Fruit fly (Drosophila melanogaster): ENCODE results near the gene sad.

The sad gene

DNA sequence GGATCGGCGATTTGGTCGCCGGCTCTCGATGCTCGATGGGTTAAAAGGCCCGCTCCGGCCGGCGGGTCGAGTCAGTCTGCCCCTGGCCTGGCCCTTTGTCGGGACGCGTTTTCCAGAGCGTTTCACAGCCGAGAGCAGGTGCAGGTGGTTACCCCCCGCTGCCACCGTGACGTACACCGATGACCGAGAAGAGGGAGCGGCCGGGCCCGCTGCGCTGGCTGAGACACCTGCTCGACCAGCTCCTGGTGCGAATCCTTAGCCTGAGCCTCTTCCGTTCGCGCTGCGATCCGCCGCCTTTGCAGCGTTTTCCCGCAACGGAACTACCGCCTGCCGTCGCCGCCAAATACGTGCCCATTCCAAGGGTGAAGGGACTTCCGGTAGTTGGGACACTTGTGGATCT is at the start of gene sad:
TSS of gene sad (plus strand) at position 74 of the 400 bp plus-strand sequence.
- TF ChIP-seq CG17801 (GFP tag; optimal IDR thresholded peaks at IDR 0.05; ENCODE audit: partially characterized antibody), result no peak

DNA sequence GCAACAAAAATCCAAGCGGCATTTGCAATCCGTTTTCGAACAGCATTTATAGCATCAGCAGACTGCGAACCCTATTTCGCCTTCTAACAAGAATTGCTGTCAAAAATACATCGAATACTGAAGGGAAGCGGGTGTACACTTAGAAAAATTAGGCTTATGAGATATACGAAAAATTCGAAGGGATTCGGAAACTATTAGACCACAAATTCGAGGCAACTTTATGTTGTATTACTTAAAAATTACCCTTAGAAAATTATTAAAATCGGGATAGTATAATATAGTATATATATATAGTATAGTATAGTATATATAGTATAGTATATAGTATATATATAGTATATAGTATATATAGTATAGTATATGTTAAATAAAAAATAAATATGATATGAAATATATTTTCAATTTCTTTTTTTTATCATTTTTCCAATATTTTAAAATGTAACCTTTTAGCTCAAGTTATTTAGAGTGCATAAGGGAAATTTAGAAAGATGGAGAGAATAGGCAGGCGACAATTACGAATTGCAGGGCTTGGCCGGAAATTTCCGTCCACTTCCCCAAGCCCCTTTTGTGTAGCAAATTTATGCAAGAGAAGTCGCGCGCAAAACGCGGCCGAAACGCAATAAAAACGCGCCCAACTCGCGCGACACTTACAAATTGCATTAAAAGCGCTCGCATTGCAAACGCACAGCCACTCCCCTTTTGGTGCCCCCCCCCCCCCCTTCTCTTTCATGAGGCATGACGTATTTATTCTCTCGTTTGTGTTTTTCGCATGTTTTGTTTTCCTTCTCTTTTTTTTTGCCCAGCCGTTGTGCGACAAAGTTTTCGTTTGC is 46.1 kb upstream of the sad start:
- no peak for TF ChIP-seq CG17801 (GFP tag; optimal IDR thresholded peaks at IDR 0.05; ENCODE audit: partially characterized antibody)

DNA sequence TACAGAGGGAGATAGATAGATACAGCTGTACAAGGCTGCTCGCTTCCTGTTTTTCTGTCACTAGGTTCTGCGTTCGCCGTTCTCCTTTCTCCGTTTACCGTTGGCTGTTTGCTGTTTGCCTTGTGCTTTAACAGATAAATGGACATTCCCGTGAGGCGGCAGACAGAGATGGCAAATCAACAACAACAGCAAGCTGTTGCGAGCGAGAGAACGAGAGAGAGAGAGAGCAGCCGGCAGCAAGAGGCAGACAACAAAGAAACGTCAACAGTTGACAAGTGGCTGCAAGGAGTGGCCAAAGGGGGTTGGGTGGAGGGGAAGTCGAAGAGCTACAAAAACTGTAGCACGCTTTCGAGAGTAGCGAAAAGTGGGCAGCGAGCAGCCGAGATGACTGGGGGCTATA is 43.6 kb upstream of the sad start:
- no peak for TF ChIP-seq CG17801 (GFP tag; optimal IDR thresholded peaks at IDR 0.05; ENCODE audit: partially characterized antibody)

DNA sequence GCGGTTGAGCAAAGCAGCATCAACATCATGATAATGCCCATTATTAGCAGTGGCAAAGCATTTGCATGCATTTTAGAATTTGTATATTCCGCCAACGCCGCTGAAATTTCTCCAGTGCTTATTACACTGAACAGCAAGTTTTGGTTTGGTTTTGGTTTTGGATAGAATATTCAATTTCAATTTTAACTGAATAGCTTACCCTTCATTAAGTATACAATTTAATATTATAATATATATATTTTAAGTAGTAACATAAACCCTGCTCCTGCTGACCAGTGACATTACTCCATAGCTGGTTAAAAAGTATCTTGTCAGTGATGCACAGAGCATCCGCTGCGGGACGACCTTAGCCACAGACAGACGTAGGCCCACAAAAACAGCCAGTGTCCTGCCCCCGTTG is 29.7 kb upstream of the sad start:
- no peak for TF ChIP-seq CG17801 (GFP tag; optimal IDR thresholded peaks at IDR 0.05; ENCODE audit: partially characterized antibody)

DNA sequence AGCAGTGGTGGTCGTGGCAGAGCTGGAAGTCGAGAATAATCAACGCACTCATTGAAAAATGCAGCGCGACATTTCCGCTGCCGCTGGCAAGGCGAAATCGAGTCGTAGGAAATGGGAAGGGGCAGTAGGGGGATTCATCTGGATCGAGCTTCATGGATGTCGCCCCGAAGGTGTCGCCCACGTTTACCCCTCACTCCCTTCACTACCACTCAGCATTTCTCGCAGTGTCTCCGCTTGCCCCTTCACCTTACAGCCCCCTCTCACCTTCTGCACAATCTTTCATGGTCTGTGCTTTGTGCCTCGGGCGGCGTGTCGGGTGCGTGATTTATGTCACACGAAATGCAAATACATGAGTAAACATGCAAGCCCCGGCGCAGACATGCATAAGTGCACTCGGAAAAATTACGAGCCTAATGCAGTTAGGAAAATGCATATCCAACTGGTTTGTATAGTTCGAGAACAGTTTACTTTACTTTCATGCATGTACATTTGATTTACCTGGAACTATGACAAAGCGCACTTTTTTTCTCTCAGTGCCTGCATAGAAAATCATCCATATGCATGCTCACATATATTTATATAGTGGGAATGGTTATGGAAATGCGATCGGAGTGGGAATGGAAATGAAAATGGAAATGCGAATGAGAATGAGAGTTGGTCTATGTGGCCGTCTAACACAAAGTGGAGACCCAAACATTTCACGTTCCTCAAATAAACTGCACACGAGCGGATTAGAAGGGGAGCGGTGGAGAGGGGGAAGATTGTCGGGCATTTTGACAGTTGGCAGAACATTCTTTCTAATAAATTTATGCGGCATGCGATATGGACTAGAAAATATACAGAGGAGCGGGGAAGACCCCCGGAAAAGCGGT is 27.4 kb upstream of the sad start:
- TF ChIP-seq CG17801 (GFP tag; optimal IDR thresholded peaks at IDR 0.05; ENCODE audit: partially characterized antibody), result peak; percentile 13

DNA sequence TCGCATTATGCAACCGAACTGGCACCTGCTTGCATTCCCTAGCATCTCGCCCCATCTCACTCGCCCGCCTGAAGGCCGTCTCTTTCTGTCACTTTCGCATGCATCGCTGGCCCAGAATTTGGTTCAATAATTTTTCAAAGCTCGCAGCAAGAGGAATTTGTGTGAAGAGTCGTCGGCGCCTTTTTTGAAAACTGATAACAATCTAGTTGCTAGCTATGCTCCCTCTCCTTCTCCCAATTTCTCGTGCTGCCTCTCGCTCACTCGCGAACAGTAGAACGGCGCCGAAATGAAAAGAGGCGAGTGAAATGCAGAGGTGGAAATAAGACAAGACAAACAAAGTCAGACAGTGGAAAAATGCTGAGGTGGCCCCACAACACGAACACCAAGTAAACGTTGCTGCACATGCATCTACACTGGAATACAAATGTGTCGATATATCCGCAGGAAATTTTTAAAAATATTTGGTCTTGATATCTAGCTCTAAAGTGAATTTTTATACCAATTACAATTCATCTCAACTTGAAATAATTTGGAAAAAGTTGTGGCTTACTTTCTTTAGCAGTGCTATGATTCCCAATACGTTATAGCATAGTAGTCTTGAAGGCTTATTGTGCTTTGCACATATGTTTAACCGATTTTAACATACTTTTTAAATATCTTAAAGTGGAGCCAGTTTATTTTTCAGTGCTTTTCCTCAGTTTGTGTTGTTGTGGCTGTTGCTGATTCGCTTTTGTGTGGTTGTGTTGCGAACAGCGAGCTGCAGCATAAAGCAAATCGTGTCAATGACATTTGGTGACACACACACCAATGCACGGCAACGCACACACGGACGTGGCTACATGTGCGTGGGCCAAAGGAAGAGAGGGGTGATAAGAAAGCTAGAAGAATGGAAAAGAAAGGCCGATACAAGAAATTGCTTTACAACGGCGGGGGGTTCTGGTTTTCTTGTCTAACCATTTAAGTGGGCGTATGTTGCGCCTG is 25.8 kb upstream of the sad start:
- TF ChIP-seq CG17801 (GFP tag; optimal IDR thresholded peaks at IDR 0.05; ENCODE audit: partially characterized antibody), result peak; percentile 92

DNA sequence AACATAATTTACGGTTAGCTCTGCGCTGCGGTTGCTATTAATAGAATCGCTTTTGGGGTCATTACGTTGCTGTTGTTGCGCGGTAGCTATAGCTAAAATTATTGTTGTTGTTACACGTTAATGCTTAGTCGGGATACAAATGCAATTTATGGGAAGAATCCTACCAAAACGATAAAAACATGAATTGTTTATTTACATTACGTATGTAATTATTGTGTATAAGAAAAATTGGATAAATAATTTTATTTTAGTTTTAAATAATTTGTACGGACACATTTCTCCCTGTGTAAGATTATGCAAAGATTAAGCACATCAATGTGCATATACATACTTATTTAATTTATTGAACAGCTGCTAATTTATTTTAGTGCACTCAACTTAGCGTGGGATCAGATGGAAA is 25.1 kb upstream of the sad start:
- TF ChIP-seq CG17801 (GFP tag; optimal IDR thresholded peaks at IDR 0.05; ENCODE audit: partially characterized antibody), result no peak

DNA sequence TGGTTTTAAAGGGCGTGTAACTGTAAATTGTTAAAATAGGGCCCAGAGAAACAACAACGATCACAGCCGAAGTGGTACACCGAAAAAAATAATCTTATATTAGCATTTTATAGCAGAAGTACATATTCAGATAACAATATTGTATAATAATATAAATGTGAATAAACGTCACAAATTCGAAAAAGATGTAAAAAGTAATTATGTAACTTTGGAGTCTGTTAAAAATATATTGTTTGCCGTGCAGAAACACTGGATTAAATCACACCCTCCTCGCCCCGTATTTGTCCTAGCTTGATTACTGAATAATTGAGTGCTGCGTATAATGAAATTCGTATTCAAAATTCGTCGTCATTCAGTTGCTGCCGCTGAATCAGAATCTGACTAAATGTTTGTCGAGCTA is 21.9 kb upstream of the sad start:
- no peak for TF ChIP-seq CG17801 (GFP tag; optimal IDR thresholded peaks at IDR 0.05; ENCODE audit: partially characterized antibody)

DNA sequence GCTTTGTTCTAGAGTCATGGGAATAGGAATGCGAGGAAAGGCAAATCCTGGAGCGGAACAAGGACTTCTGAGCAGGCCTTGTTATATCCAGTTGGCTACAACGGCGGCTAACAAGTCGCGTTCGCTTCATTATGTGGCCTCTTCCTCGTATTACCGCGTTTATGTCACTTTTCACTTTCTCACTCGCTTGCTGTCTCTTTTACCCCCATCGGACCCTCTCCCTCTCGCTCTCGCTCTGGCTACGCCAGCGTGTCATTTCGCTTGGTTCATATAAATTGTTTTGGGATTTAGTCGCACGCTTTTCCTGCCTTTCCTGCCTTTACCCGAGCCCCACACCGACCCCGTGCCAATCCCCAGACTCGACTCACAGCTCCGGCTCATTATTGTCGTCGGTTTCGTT is 20.7 kb upstream of the sad start:
- TF ChIP-seq CG17801 (GFP tag; optimal IDR thresholded peaks at IDR 0.05; ENCODE audit: partially characterized antibody), result no peak

DNA sequence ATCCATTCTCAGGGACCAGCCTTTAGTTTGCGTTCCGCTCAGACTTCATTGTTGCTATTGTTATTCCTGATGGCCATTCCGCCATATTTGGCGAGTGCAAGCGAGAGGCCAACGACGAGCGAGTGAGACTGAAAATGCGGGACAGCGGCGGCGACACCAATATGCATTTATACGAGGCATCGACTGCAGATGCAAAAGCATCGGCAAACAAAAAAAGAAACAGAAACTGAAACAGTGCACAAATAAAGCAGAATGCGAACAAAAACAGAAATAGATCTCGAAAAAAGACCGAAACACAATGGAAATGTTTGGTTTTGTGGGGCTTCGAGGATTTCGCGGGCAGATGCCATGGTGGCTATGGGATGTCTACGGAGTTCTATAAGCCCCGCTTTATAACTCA is 17.9 kb upstream of the sad start:
- no peak for TF ChIP-seq CG17801 (GFP tag; optimal IDR thresholded peaks at IDR 0.05; ENCODE audit: partially characterized antibody)

DNA sequence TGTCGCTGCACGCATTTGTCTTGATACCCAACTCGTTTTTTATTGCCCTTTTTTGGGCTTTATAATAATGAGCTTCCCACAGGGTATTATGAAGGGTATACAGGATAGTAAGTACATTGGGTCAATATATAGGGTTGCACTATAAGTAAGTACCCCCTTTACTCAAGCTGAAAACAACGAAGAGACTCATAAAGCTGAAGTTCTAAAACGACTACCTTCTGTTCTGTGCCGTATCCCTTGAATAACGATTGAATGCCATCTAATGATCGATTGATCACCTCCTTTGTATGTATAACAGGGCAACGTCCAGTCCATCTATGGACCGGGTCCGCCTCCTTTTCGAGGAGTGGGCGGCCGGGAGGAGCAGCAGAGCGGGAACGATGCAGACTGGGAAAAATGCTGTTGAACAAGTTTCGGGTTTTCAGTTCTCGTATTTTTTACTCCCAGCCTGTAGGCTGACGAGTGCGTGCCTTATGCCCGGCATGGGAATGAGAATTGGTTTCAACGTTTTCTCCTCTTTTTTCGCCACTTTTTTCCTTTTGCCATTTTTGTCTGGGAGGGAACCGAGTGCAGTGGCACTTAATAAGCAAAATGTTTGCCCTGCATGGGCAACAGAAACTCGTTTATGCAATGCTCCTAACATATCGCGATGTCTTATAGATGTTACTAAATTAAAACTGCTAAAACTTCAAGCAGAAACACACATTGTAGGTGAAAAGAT is 17.3 kb upstream of the sad start:
- no peak for TF ChIP-seq CG17801 (GFP tag; optimal IDR thresholded peaks at IDR 0.05; ENCODE audit: partially characterized antibody)

DNA sequence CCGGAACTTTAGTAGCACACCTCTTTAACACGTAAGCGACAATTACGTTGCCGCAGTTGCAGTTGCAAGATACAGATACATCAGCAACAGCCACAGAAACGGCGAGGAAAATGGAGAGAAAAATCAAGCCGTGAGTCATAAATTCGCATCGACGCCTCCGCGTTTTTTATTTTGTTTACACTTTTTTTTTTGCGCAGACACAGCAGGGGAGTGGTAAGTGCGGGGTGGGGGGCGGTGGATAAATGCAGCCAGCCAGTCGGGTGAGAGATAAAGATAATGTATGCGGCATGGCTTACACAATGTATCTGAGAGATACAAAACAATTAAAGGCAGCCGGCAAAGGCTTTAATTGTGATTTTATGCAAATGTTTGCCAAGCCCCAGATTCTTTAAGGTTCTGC is 11.9 kb upstream of the sad start:
- no peak for TF ChIP-seq CG17801 (GFP tag; optimal IDR thresholded peaks at IDR 0.05; ENCODE audit: partially characterized antibody)

DNA sequence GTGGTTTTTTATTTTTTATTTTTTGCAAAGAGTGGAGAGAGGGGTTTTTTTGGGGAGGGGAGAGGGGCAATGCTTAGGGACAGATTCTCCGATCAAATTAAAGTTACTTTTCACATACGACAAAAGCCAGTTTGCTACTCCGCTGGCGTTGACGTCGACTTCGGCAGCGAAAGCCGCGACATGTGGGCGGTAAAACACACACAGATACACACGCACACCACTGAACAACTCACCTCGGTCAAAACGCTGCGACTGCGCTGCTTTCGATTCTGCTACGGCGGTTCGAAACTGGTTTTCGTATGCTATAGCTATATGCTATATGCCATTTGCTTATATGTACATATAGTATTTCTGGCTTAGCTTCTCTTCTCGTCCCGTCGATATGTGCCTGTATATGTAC is 8.5 kb upstream of the sad start:
- no peak for TF ChIP-seq CG17801 (GFP tag; optimal IDR thresholded peaks at IDR 0.05; ENCODE audit: partially characterized antibody)

DNA sequence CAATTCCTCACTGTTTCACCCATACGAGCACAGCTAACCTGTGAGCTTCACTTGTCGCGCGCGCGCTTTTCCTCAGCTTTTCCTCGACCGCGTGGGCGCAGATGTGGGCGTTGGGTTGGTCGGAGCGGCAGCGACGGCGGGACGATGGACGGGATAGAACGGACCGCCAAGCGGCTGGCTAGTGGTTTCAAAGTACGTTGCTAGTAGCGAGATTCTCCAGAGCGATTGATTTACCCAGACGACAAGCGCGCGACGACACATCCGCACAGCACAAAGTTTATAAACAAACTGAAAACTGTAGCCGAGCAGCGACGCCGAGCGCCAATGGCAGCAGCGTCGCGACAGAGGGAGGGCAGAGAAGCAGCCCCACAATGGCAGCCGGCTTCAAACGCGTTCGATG is 7.9 kb upstream of the sad start, which contains the start of gene CG6959:
TSS of gene CG6959 (minus strand) at position 292 of the 400 bp plus-strand sequence.
- TF ChIP-seq CG17801 (GFP tag; optimal IDR thresholded peaks at IDR 0.05; ENCODE audit: partially characterized antibody), result no peak
